Worm (Caenorhabditis elegans) whole organism, midembryonic: ENCODE data around the gene F18E3.13.

Experiments used
- cog-1 ChIP-seq: sonication (generic microtip); optimal IDR thresholded peaks from 2 replicates; lab custom pipeline; 2016; ENCODE audit warnings: missing genetic modification characterization, missing compliant biosample characterization
- flt-1 ChIP-seq: fragments of 200-800 bp; sonication (Bioruptor generic); IDR thresholded peaks from 2 replicates; pipeline ENCODE4 v1.3.6; 2022; ENCODE audit warnings: missing genetic modification characterization, missing compliant biosample characterization
- med-1 ChIP-seq: sonication (generic microtip); optimal IDR thresholded peaks from 2 replicates; lab custom pipeline; 2017; ENCODE audit warnings: missing genetic modification characterization, mild to moderate bottlenecking, missing compliant biosample characterization, antibody characterized with exemption, missing genetic modification reagents; ENCODE audit not compliant: insufficient read depth
- ref-1 ChIP-seq: fragments of 200-800 bp; sonication (Bioruptor generic); conservative IDR thresholded peaks from 2 replicates; pipeline ENCODE4 v1.3.6; 2022; ENCODE audit warnings: missing genetic modification reagents, missing genetic modification characterization, missing compliant biosample characterization
- ztf-29 ChIP-seq: fragments of 200-800 bp; sonication (Bioruptor generic); IDR thresholded peaks from 2 replicates; pipeline ENCODE4 v1.3.6; 2022; ENCODE audit warnings: missing genetic modification reagents, missing genetic modification characterization, missing compliant biosample characterization

DNA sequence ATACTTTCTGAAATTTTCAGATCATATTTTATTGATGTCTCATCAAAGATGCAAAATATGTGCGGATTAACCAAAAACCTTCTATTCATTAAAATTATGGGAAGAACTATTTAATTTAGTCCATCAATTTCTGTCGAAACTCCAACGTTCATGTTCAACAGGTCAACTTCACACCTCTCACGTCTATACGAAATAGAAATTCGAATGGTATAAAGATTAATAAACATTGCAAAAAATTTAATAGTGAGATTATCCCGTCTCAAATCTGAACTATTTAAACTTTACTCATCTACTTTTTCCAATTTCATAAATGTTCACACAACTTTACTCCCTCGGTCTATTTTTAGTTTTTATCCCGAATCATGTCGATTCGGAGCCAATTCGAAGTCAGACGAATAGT lies 6.4 kb upstream of the F18E3.13 start, which contains the start of gene R13D7.2:
- no peak for TF ChIP-seq ztf-29 (GFP tag; lab: Robert Waterston, UW)
- TF ChIP-seq cog-1 = no peak
- TF ChIP-seq ref-1 = no peak
- no peak for TF ChIP-seq flt-1 (GFP tag; lab: Robert Waterston, UW)
- no peak for TF ChIP-seq med-1 (GFP tag; lab: Kevin White, UChicago)
